Fruit fly (Drosophila melanogaster): ENCODE results near the gene snRNP-U1-70K.
A peak's percentile ranks its signal among the peaks of the same experiment; 100 is the strongest.

The snRNP-U1-70K gene

DNA sequence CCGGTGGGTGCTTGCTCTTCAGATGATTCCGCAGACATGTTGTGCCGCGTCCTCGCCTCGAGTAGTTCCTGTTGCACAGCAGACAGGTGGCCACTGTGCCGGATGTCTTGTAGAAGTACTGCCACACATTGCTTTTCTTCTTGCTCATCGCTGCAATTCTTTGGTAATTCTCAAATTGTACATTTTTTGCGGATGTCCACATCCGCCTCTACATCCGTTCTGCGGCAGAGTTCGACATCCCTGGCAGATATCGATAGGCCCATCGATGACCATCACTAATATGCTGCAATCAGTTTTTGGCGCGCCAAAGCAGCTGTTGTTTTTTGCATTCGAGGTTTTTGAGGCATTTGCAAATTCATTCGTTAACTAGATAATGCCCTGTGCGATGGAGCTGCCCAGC is 14.8 kb downstream of the snRNP-U1-70K start, which contains the start of the genes CG13775 and CG3430 (continued):
- TF ChIP-seq Atf-2 (GFP tag; optimal IDR thresholded peaks at IDR 0.05) (no peak), ind (GFP tag; optimal IDR thresholded peaks at IDR 0.05) (no peak), CG17385 (GFP tag; optimal IDR thresholded peaks at IDR 0.05) (peak; percentile 39), CG3995 (GFP tag; optimal IDR thresholded peaks at IDR 0.05) (no peak), CG11247 (GFP tag; IDR thresholded peaks at IDR 0.05) (peak; percentile 19; the same call in 1 of the 2 replicates), CG2889 (GFP tag; IDR thresholded peaks at IDR 0.05) (no peak), CG8089 (GFP tag; optimal IDR thresholded peaks at IDR 0.05) (no peak), ci (GFP tag; IDR thresholded peaks at IDR 0.05) (peak; percentile 52; the same call in 2 of the 3 replicates), vnd (GFP tag; IDR thresholded peaks at IDR 0.05; ENCODE audit: partially characterized antibody) (peak; percentile 31; the same call in 1 of the 3 replicates), CG17361 (GFP tag; IDR thresholded peaks at IDR 0.05) (no peak), Blimp-1 (GFP tag; optimal IDR thresholded peaks at IDR 0.05) (no peak), CG10543 (GFP tag; optimal IDR thresholded peaks at IDR 0.05) (no peak), Asciz (GFP tag; optimal IDR thresholded peaks at IDR 0.05) (no peak), sens-2 (GFP tag; IDR thresholded peaks at IDR 0.05) (no peak), unpg (GFP tag; optimal IDR thresholded peaks at IDR 0.05) (no peak), Hmr (GFP tag; optimal IDR thresholded peaks at IDR 0.05) (no peak), unc-4 (GFP tag; IDR thresholded peaks at IDR 0.05; ENCODE audit: partially characterized antibody) (peak; percentile 72), Meics (GFP tag; optimal IDR thresholded peaks at IDR 0.05) (no peak), salm (tag; optimal IDR thresholded peaks at IDR 0.05) (no peak), Eip74EF (GFP tag; optimal IDR thresholded peaks at IDR 0.05) (no peak), CG17829 (tag; optimal IDR thresholded peaks at IDR 0.05) (peak; percentile 42), CG16815 (GFP tag; optimal IDR thresholded peaks at IDR 0.05) (no peak), nom (GFP tag; optimal IDR thresholded peaks at IDR 0.05) (peak; percentile 11), zen2 (GFP tag; IDR thresholded peaks at IDR 0.05; ENCODE audit: partially characterized antibody) (peak; percentile 40; the same call in 1 of the 3 replicates), Nf-YC (tag; optimal IDR thresholded peaks at IDR 0.05) (no peak), Bgb (GFP tag; IDR thresholded peaks at IDR 0.05; ENCODE audit: partially characterized antibody) (peak; percentile 77), CG17186 (GFP tag; optimal IDR thresholded peaks at IDR 0.05) (no peak), Lim3 (GFP tag; IDR thresholded peaks at IDR 0.05) (no peak), Gsc (GFP tag; IDR thresholded peaks at IDR 0.05) (no peak), trh (GFP tag; optimal IDR thresholded peaks at IDR 0.05) (no peak), CG4617 (GFP tag; optimal IDR thresholded peaks at IDR 0.05; ENCODE audit: borderline replicate concordance) (peak; percentile 27), psq (GFP tag; optimal IDR thresholded peaks at IDR 0.05) (no peak), CG17328 (GFP tag; IDR thresholded peaks at IDR 0.05) (peak; percentile 55), CG6854 (GFP tag; optimal IDR thresholded peaks at IDR 0.05) (no peak), grn (GFP tag; optimal IDR thresholded peaks at IDR 0.05) (no peak), CG7786 (GFP tag; optimal IDR thresholded peaks at IDR 0.05) (peak; percentile 46), Ptx1 (GFP tag; IDR thresholded peaks at IDR 0.05) (no peak), Bdp1 (GFP tag; optimal IDR thresholded peaks at IDR 0.05) (no peak), run (tag; optimal IDR thresholded peaks at IDR 0.05) (no peak), CG9817 (tag; optimal IDR thresholded peaks at IDR 0.05) (peak; percentile 41), CG9215 (GFP tag; IDR thresholded peaks at IDR 0.05) (no peak), Xrp1 (GFP tag; IDR thresholded peaks at IDR 0.05) (no peak), Rfx (GFP tag; IDR thresholded peaks at IDR 0.05) (peak; percentile 67), Adf1 (GFP tag; IDR thresholded peaks at IDR 0.05) (peak; percentile 71), ttk (GFP tag; IDR thresholded peaks at IDR 0.05) (no peak), al (GFP tag; IDR thresholded peaks at IDR 0.05) (no peak), CG10654 (GFP tag; optimal IDR thresholded peaks at IDR 0.05) (no peak), ro (GFP tag; IDR thresholded peaks at IDR 0.05) (no peak), CG1832 (GFP tag; optimal IDR thresholded peaks at IDR 0.05) (no peak), CG8478 (optimal IDR thresholded peaks at IDR 0.05) (no peak), lbe (GFP tag; optimal IDR thresholded peaks at IDR 0.05) (no peak), CG12942 (GFP tag; optimal IDR thresholded peaks at IDR 0.05) (no peak)
